Fruit fly (Drosophila melanogaster): Measurements from ENCODE around the gene CG14985.

- TF ChIP-seq Hr96 (GFP tag; optimal IDR thresholded peaks at IDR 0.05), result no peak
- TF ChIP-seq CG11617 (GFP tag; optimal IDR thresholded peaks at IDR 0.05), result no peak
- no peak for TF ChIP-seq kay (GFP tag; ENCODE audit: borderline replicate concordance)
- no peak for TF ChIP-seq cnc (optimal IDR thresholded peaks at IDR 0.05)
- no peak for TF ChIP-seq Mnt (GFP tag; optimal IDR thresholded peaks at IDR 0.05)
Measured at dm6 chr3L:3960877-3961417, 42.3 kb upstream of the CG14985 start.

All from whole organism, adult.